Fruit fly (Drosophila melanogaster) whole organism, prepupa: ENCODE data around the gene CG11085.

Experiments used
- Blimp-1 ChIP-seq: fragments of 200-800 bp; sonication (Bioruptor generic); optimal IDR thresholded peaks from 3 replicates; lab custom pipeline; 2017; ENCODE audit warnings: missing biosample characterization, missing genetic modification characterization, mild to moderate bottlenecking, moderate library complexity, missing genetic modification reagents
- CG10631 ChIP-seq: fragments of 200-800 bp; sonication (Bioruptor generic); optimal IDR thresholded peaks from 2 replicates; lab custom pipeline; 2016; ENCODE audit warnings: missing biosample characterization, missing genetic modification characterization
- CG10669 ChIP-seq: fragments of 200-800 bp; sonication (Bioruptor generic); optimal IDR thresholded peaks from 3 replicates; lab custom pipeline; 2018; ENCODE audit warnings: missing biosample characterization, mild to moderate bottlenecking, missing genetic modification characterization, moderate library complexity
- CG11294 ChIP-seq: fragments of 200-800 bp; sonication (Bioruptor generic); IDR thresholded peaks from 2 replicates; pipeline ENCODE4 v1.3.6; 2022; ENCODE audit warnings: missing biosample characterization, missing genetic modification characterization
- CG11902 ChIP-seq: fragments of 200-800 bp; sonication (Bioruptor generic); optimal IDR thresholded peaks from 3 replicates; lab custom pipeline; 2016; ENCODE audit warnings: missing biosample characterization, missing genetic modification characterization
- CG16779 ChIP-seq: fragments of 200-800 bp; sonication (Bioruptor generic); optimal IDR thresholded peaks from 3 replicates; lab custom pipeline; 2017; ENCODE audit warnings: missing biosample characterization, mild to moderate bottlenecking, missing genetic modification characterization
- CG31627 ChIP-seq: fragments of 200-800 bp; sonication (Bioruptor generic); optimal IDR thresholded peaks from 3 replicates; lab custom pipeline; 2016; ENCODE audit warnings: missing biosample characterization, missing genetic modification characterization
- CG32006 ChIP-seq: fragments of 200-800 bp; sonication (Bioruptor generic); optimal IDR thresholded peaks from 3 replicates; lab custom pipeline; 2017; ENCODE audit warnings: missing biosample characterization, mild to moderate bottlenecking, missing genetic modification characterization
- CG34406 ChIP-seq: fragments of 200-800 bp; sonication (Bioruptor generic); optimal IDR thresholded peaks from 3 replicates; lab custom pipeline; 2016; ENCODE audit warnings: missing biosample characterization, missing genetic modification characterization
- CG4318 ChIP-seq: fragments of 200-800 bp; sonication (Bioruptor generic); optimal IDR thresholded peaks from 3 replicates; lab custom pipeline; 2017; ENCODE audit warnings: missing biosample characterization, mild to moderate bottlenecking, missing genetic modification characterization
- CG6276 ChIP-seq: fragments of 200-800 bp; sonication (Bioruptor generic); optimal IDR thresholded peaks from 2 replicates; lab custom pipeline; 2017; ENCODE audit warnings: missing biosample characterization, mild to moderate bottlenecking, missing genetic modification characterization
- CG6792 ChIP-seq: fragments of 200-800 bp; sonication (Bioruptor generic); optimal IDR thresholded peaks from 3 replicates; lab custom pipeline; 2016; ENCODE audit warnings: missing biosample characterization, missing genetic modification characterization
- CG6808 ChIP-seq: fragments of 200-800 bp; sonication (Bioruptor generic); optimal IDR thresholded peaks from 3 replicates; lab custom pipeline; 2017; ENCODE audit warnings: missing biosample characterization, missing genetic modification characterization, mild to moderate bottlenecking, moderate library complexity, missing genetic modification reagents
- CG6854 ChIP-seq: fragments of 200-800 bp; sonication (Bioruptor generic); optimal IDR thresholded peaks from 2 replicates; lab custom pipeline; 2017; ENCODE audit warnings: missing biosample characterization, mild to moderate bottlenecking, missing genetic modification characterization
- CG8632 ChIP-seq: fragments of 200-800 bp; sonication (Bioruptor generic); optimal IDR thresholded peaks from 3 replicates; lab custom pipeline; 2016; ENCODE audit warnings: missing biosample characterization, missing genetic modification characterization
- CG9139 ChIP-seq: fragments of 200-800 bp; sonication (Bioruptor generic); optimal IDR thresholded peaks from 3 replicates; lab custom pipeline; 2017; ENCODE audit warnings: missing biosample characterization, mild to moderate bottlenecking, missing genetic modification characterization
- Eip75B ChIP-seq: fragments of 200-800 bp; sonication (Bioruptor generic); optimal IDR thresholded peaks from 3 replicates; lab custom pipeline; 2016; ENCODE audit warnings: missing biosample characterization, missing genetic modification characterization
- Eip78C ChIP-seq: fragments of 200-800 bp; sonication (Bioruptor generic); peaks from one replicate; lab custom pipeline; 2016; ENCODE audit warnings: missing biosample characterization, missing genetic modification characterization
- Eip93F ChIP-seq: fragments of 200-800 bp; sonication (Bioruptor generic); optimal IDR thresholded peaks from 2 replicates; lab custom pipeline; 2016; ENCODE audit warnings: missing biosample characterization, mild to moderate bottlenecking, missing genetic modification characterization
- Ets21C ChIP-seq: fragments of 200-800 bp; sonication (Bioruptor generic); optimal IDR thresholded peaks from 3 replicates; lab custom pipeline; 2016; ENCODE audit warnings: missing biosample characterization, missing genetic modification characterization
- Ets96B ChIP-seq: fragments of 200-800 bp; optimal IDR thresholded peaks from 2 replicates; lab custom pipeline; 2019; ENCODE audit warnings: missing biosample characterization, mild to moderate bottlenecking, missing genetic modification characterization, moderate library complexity
- Gug ChIP-seq: fragments of 200-800 bp; sonication (Bioruptor generic); IDR thresholded peaks from 2 replicates; pipeline ENCODE4 v1.3.6; 2022; ENCODE audit warnings: missing biosample characterization, missing genetic modification characterization
- Hr38 ChIP-seq: sonication (Bioruptor generic); optimal IDR thresholded peaks from 2 replicates; lab custom pipeline; 2016; ENCODE audit warnings: missing biosample characterization, missing genetic modification characterization
- Hr39 ChIP-seq: fragments of 200-800 bp; sonication (Bioruptor generic); optimal IDR thresholded peaks from 2 replicates; lab custom pipeline; 2016; ENCODE audit warnings: missing biosample characterization, missing genetic modification characterization
- Lpt ChIP-seq: fragments of 200-800 bp; sonication (Bioruptor generic); optimal IDR thresholded peaks from 3 replicates; lab custom pipeline; 2016; ENCODE audit warnings: missing biosample characterization, missing genetic modification characterization
- Met ChIP-seq: fragments of 200-800 bp; sonication (Bioruptor generic); optimal IDR thresholded peaks from 3 replicates; lab custom pipeline; 2016; ENCODE audit warnings: missing biosample characterization, missing genetic modification characterization
- OdsH ChIP-seq: fragments of 200-800 bp; sonication (Bioruptor generic); optimal IDR thresholded peaks from 3 replicates; lab custom pipeline; 2016; ENCODE audit warnings: missing biosample characterization, missing genetic modification characterization
- Smox ChIP-seq: fragments of 200-800 bp; sonication (Bioruptor generic); optimal IDR thresholded peaks from 3 replicates; lab custom pipeline; 2016; ENCODE audit warnings: missing biosample characterization, missing genetic modification characterization
- Sox102F ChIP-seq: fragments of 200-800 bp; sonication (Bioruptor generic); optimal IDR thresholded peaks from 2 replicates; lab custom pipeline; 2016; ENCODE audit warnings: missing biosample characterization, mild to moderate bottlenecking, missing genetic modification characterization
- Sox14 ChIP-seq: fragments of 200-800 bp; sonication (Bioruptor generic); optimal IDR thresholded peaks from 3 replicates; lab custom pipeline; 2016; ENCODE audit warnings: missing biosample characterization, missing genetic modification characterization
- Sox15 ChIP-seq: fragments of 200-800 bp; sonication (Bioruptor generic); optimal IDR thresholded peaks from 3 replicates; lab custom pipeline; 2016; ENCODE audit warnings: missing biosample characterization, missing genetic modification characterization
- achi ChIP-seq: fragments of 200-800 bp; sonication (Bioruptor generic); optimal IDR thresholded peaks from 3 replicates; lab custom pipeline; 2016; ENCODE audit warnings: missing biosample characterization, missing genetic modification characterization
- acj6 ChIP-seq: fragments of 200-800 bp; sonication (Bioruptor generic); optimal IDR thresholded peaks from 3 replicates; lab custom pipeline; 2016; ENCODE audit warnings: missing biosample characterization, missing genetic modification characterization
- cyc ChIP-seq: fragments of 200-800 bp; sonication (Bioruptor generic); optimal IDR thresholded peaks from 3 replicates; lab custom pipeline; 2016; ENCODE audit warnings: missing biosample characterization, missing genetic modification characterization
- dsx ChIP-seq: fragments of 200-800 bp; optimal IDR thresholded peaks from 3 replicates; lab custom pipeline; 2019; ENCODE audit warnings: missing biosample characterization, mild to moderate bottlenecking, missing genetic modification characterization, moderate library complexity; ENCODE audit not compliant: poor library complexity, severe bottlenecking
- eg ChIP-seq: fragments of 200-800 bp; sonication (Bioruptor generic); IDR thresholded peaks from 3 replicates; pipeline ENCODE4 v1.3.6; 2022; ENCODE audit warnings: missing biosample characterization, missing genetic modification characterization
- fd59A ChIP-seq: fragments of 200-800 bp; sonication (Bioruptor generic); optimal IDR thresholded peaks from 2 replicates; lab custom pipeline; 2017; ENCODE audit warnings: missing biosample characterization, mild to moderate bottlenecking, missing genetic modification characterization, missing genetic modification reagents
- fkh ChIP-seq: fragments of 200-800 bp; sonication (Bioruptor generic); optimal IDR thresholded peaks from 3 replicates; lab custom pipeline; 2017; ENCODE audit warnings: missing biosample characterization, mild to moderate bottlenecking, missing genetic modification characterization, moderate library complexity
- net ChIP-seq: fragments of 200-800 bp; sonication (Bioruptor generic); optimal IDR thresholded peaks from 3 replicates; lab custom pipeline; 2016; ENCODE audit warnings: missing biosample characterization, missing genetic modification characterization
- pdm3 ChIP-seq: fragments of 200-800 bp; sonication (Bioruptor generic); optimal IDR thresholded peaks from 3 replicates; lab custom pipeline; 2016; ENCODE audit warnings: missing biosample characterization, missing genetic modification characterization
- ss ChIP-seq, 2 experiments: fragments of 200-800 bp; sonication (Bioruptor generic); optimal IDR thresholded peaks; 2 replicates in 1 of 2; 3 replicates in 1 of 2; lab custom pipeline; 2017 to 2018; ENCODE audit warnings: mild to moderate bottlenecking in 2 of 2, missing biosample characterization in 2 of 2, missing genetic modification characterization in 2 of 2, moderate library complexity in 1 of 2
- svp ChIP-seq: fragments of 200-800 bp; sonication (Bioruptor generic); peaks from one replicate; lab custom pipeline; 2016; ENCODE audit warnings: missing biosample characterization, missing genetic modification characterization
- topi ChIP-seq: fragments of 200-800 bp; sonication (Bioruptor generic); optimal IDR thresholded peaks from 3 replicates; lab custom pipeline; 2016; ENCODE audit warnings: missing biosample characterization, missing genetic modification characterization
- vri ChIP-seq: fragments of 200-800 bp; sonication (Bioruptor generic); optimal IDR thresholded peaks from 3 replicates; lab custom pipeline; 2016; ENCODE audit warnings: missing biosample characterization, mild to moderate bottlenecking, missing genetic modification characterization

Gene CG11085

DNA sequence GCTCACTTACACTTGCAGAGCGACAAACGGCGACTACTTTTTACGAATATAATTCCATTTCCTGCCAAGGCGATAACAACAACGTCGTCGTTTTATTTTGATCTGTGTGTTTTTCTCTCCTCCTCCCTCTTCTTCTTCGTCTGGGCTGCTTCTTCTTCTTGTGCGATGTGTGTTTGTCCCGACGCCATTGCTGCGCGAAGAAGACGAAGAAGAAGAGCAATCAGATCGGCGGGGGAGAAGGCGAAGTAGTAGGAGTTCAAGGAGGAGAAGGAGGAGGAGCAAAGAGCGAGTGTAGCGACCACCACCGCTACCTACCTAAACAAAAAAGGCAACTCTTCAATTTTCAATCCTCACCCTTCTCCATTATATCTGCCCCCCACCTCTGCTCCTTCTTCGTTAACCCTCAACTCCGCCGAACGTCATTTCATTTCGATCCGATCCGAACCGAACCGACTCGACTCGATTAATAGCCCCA is 47.4 kb downstream of the CG11085 start (continued):
- no peak for TF ChIP-seq CG32006 (GFP tag; lab: Kevin White, UChicago)
- no peak for TF ChIP-seq Eip75B (GFP tag; lab: Kevin White, UChicago)
- no peak for TF ChIP-seq CG10631
- no peak for TF ChIP-seq achi (GFP tag; lab: Kevin White, UChicago)
- no peak for TF ChIP-seq Blimp-1 (GFP tag; lab: Kevin White, UChicago)
- TF ChIP-seq CG11902 (GFP tag; lab: Kevin White, UChicago): no peak
- TF ChIP-seq Ets21C (GFP tag; lab: Kevin White, UChicago): no peak
- TF ChIP-seq CG9139 (GFP tag; lab: Kevin White, UChicago): peak; percentile 42
- TF ChIP-seq pdm3: no peak
- TF ChIP-seq CG34406: no peak
- peak; percentile 28 for TF ChIP-seq Ets96B (tag; lab: Kevin White, UChicago)
- TF ChIP-seq Hr39 (GFP tag; lab: Kevin White, UChicago): no peak
- TF ChIP-seq Gug (GFP tag; lab: Robert Waterston, UW): no peak
- TF ChIP-seq fd59A (GFP tag; lab: Kevin White, UChicago): no peak
- no peak for TF ChIP-seq Sox102F (GFP tag; lab: Kevin White, UChicago)
- TF ChIP-seq vri (GFP tag; lab: Kevin White, UChicago): peak; percentile 55
- TF ChIP-seq CG10669 (GFP tag; lab: Kevin White, UChicago): no peak
- no peak for TF ChIP-seq CG6276 (GFP tag; lab: Kevin White, UChicago)
- TF ChIP-seq CG6808 (GFP tag; lab: Kevin White, UChicago): peak; percentile 38
- TF ChIP-seq OdsH: no peak
- no peak for TF ChIP-seq topi
- TF ChIP-seq Sox14 (GFP tag; lab: Kevin White, UChicago): no peak
- TF ChIP-seq Sox15: no peak

DNA sequence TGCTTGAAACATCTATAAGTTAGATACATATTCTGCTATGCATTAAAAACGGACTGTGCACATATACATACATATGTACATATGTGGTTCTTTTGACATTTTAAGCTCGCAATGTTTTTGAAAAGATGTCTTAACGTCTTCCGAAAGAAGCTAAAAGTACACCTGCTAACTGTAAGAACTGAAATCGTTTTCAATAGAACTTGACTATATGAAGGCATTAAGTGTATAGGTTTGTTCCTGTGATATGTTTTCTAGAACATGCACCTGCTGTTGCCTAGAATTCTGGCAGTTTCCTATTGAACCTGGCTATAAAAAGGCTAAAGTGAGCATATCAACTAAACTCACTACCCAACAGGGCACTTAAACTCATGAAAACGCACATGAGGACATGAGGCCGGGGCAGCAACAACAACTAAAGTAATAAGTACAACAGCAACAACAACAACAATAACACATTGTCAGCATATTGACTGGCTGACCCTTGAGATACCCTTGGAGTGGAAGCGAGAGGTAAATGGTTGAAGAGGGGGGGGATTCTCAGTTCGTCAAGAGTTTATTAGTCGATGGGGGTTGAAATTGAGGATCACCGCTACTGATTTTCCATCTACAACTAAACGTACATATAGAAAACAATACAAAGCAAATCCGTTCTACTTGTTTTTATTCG is 48.1 kb downstream of the CG11085 start:
- TF ChIP-seq CG31627 (GFP tag; lab: Kevin White, UChicago) (no peak), Smox (no peak), CG8632 (peak; percentile 5), OdsH (no peak), svp (GFP tag; lab: Kevin White, UChicago) (peak; percentile 84), Eip78C (GFP tag; lab: Kevin White, UChicago) (peak; percentile 50), Lpt (GFP tag; lab: Kevin White, UChicago) (no peak)

DNA sequence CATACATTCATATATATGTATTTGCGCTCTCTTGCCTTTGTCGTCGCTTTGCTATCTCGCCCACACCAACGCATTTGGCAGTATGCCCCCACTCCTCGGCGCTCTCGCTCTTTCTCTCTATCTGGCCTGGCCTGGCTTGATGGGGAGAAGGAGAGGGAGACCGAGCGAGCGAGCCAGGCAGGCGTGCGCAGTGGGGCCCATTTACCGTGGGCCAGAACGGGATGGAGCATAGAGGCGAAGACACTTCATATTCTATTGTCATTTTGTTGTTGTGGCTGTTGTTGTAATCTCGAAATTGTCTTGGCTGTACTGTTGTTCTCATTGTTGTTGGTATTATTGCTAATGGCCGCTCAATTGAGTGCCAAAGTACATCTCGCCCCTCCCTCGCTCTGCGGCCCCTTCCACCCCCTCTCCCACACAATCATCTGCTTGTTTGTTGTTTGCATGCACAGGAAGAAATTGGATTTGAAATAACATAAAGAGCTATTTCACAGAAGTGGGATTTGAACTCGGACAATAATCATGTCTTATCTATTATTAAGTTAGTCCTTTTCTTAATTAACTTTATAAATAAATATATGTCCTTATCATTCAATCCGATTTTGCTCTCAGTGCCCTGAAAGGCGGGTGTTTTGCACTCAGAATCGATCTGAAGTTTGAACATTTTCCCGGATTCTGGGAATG is 49.1 kb downstream of the CG11085 start:
- peak; percentile 93 for TF ChIP-seq net (GFP tag; lab: Kevin White, UChicago)
- TF ChIP-seq CG9139 (GFP tag; lab: Kevin White, UChicago): peak; percentile 61
- TF ChIP-seq cyc (GFP tag; lab: Kevin White, UChicago): peak; percentile 82
- peak; percentile 86 for TF ChIP-seq CG8632
- TF ChIP-seq fkh (GFP tag; lab: Kevin White, UChicago): peak; percentile 96
- TF ChIP-seq CG4318 (GFP tag; lab: Kevin White, UChicago): peak; percentile 83
- peak; percentile 36 for TF ChIP-seq CG6854
- TF ChIP-seq CG31627 (GFP tag; lab: Kevin White, UChicago): peak; percentile 80
- TF ChIP-seq eg (GFP tag; lab: Robert Waterston, UW): peak; percentile 97
- TF ChIP-seq svp (GFP tag; lab: Kevin White, UChicago): peak; percentile 87
- TF ChIP-seq dsx (GFP tag; lab: Kevin White, UChicago): peak; percentile 74
- TF ChIP-seq Gug (GFP tag; lab: Robert Waterston, UW): peak; percentile 95
- TF ChIP-seq Sox14 (GFP tag; lab: Kevin White, UChicago): peak; percentile 63
- TF ChIP-seq Met: peak; percentile 83
- peak; percentile 71 for TF ChIP-seq Eip75B (GFP tag; lab: Kevin White, UChicago)
- peak; percentile 89 for TF ChIP-seq acj6
- TF ChIP-seq Sox102F (GFP tag; lab: Kevin White, UChicago): peak; percentile 80
- TF ChIP-seq fd59A (GFP tag; lab: Kevin White, UChicago): peak; percentile 79
- peak; percentile 84 for TF ChIP-seq CG6792 (GFP tag; lab: Kevin White, UChicago)
- TF ChIP-seq Smox: peak; percentile 81
- peak; percentile 23 for TF ChIP-seq Eip93F (GFP tag; lab: Kevin White, UChicago)
- peak; percentile 89 for TF ChIP-seq topi
- peak; percentile 74 for TF ChIP-seq CG16779 (tag; lab: Kevin White, UChicago)
- peak; percentile 72 to 86 for TF ChIP-seq ss (GFP tag; optimal IDR thresholded peaks at IDR 0.05; lab: Kevin White, UChicago)
- TF ChIP-seq Hr39 (GFP tag; lab: Kevin White, UChicago): peak; percentile 78
- peak; percentile 69 for TF ChIP-seq Ets21C (GFP tag; lab: Kevin White, UChicago)
- TF ChIP-seq Ets96B (tag; lab: Kevin White, UChicago): peak; percentile 88
- TF ChIP-seq CG11294: peak; percentile 91
- TF ChIP-seq Hr38 (GFP tag; lab: Kevin White, UChicago): no peak
- peak; percentile 93 for TF ChIP-seq CG10631
- TF ChIP-seq Lpt (GFP tag; lab: Kevin White, UChicago): peak; percentile 89
